Worm (Caenorhabditis elegans) whole organism, early embryonic: ENCODE results near the gene grp-1.

ENCODE experiments used
- B0310.2 ChIP-seq: sonication (generic microtip); optimal IDR thresholded peaks from 2 replicates; lab custom pipeline; 2016; ENCODE audit warnings: mild to moderate bottlenecking, missing genetic modification characterization, missing compliant biosample characterization
- F13C5.2 ChIP-seq: sonication (generic microtip); optimal IDR thresholded peaks from 2 replicates; lab custom pipeline; 2017; ENCODE audit warnings: mild to moderate bottlenecking, missing genetic modification characterization, inconsistent platforms, missing compliant biosample characterization
- aly-1 ChIP-seq: sonication (generic microtip); optimal IDR thresholded peaks from 2 replicates; lab custom pipeline; 2016; ENCODE audit warnings: missing genetic modification characterization, missing compliant biosample characterization
- ama-1 ChIP-seq: fragments of 150-350 bp; optimal IDR thresholded peaks from 2 replicates; lab custom pipeline; 2014
- ceh-13 ChIP-seq: fragments of 200-800 bp; sonication (Bioruptor generic); optimal IDR thresholded peaks from 2 replicates; lab custom pipeline; 2018; ENCODE audit warnings: mild to moderate bottlenecking, missing genetic modification characterization, missing compliant biosample characterization
- ceh-36 ChIP-seq: sonication (generic microtip); optimal IDR thresholded peaks from 2 replicates; lab custom pipeline; 2016; ENCODE audit warnings: missing genetic modification characterization, inconsistent platforms, missing compliant biosample characterization
- ets-7 ChIP-seq: sonication (generic microtip); optimal IDR thresholded peaks from 2 replicates; lab custom pipeline; 2016; ENCODE audit warnings: missing genotype, missing genetic modification characterization, missing compliant biosample characterization
- flt-1 ChIP-seq: fragments of 200-800 bp; sonication (Bioruptor generic); IDR thresholded peaks from 2 replicates; pipeline ENCODE4 v1.3.6; 2022; ENCODE audit warnings: missing genetic modification characterization, missing compliant biosample characterization
- hmbx-1 ChIP-seq: sonication (generic microtip); optimal IDR thresholded peaks from 2 replicates; lab custom pipeline; 2016; ENCODE audit warnings: mild to moderate bottlenecking, missing genetic modification characterization, missing compliant biosample characterization
- hmg-4 ChIP-seq: fragments of 200-800 bp; sonication (Bioruptor generic); optimal IDR thresholded peaks from 2 replicates; lab custom pipeline; 2018; ENCODE audit warnings: mild to moderate bottlenecking, missing genetic modification characterization, missing compliant biosample characterization
- hnd-1 ChIP-seq: sonication (generic microtip); optimal IDR thresholded peaks from 2 replicates; lab custom pipeline; 2016; ENCODE audit warnings: missing genetic modification characterization, missing compliant biosample characterization
- pes-1 ChIP-seq: fragments of 200-800 bp; sonication (Bioruptor generic); IDR thresholded peaks from 2 replicates; pipeline ENCODE4 v1.3.6; 2022; ENCODE audit warnings: missing genetic modification reagents, missing genetic modification characterization, missing compliant biosample characterization
- scrt-1 ChIP-seq: fragments of 200-800 bp; sonication (Bioruptor generic); IDR thresholded peaks from 2 replicates; pipeline ENCODE4 v1.3.6; 2022; ENCODE audit warnings: missing genetic modification characterization, missing compliant biosample characterization
- sea-1 ChIP-seq: fragments of 200-800 bp; sonication (Bioruptor generic); conservative IDR thresholded peaks from 2 replicates; pipeline ENCODE4 v1.3.6; 2022; ENCODE audit warnings: missing genetic modification characterization, missing compliant biosample characterization
- tbx-11 ChIP-seq: fragments of 200-800 bp; sonication (Bioruptor generic); IDR thresholded peaks from 2 replicates; pipeline ENCODE4 v1.3.6; 2022; ENCODE audit warnings: missing genetic modification characterization, missing compliant biosample characterization
- tbx-37 ChIP-seq: fragments of 200-800 bp; sonication (Bioruptor generic); conservative IDR thresholded peaks from 2 replicates; pipeline ENCODE4 v1.3.6; 2022; ENCODE audit warnings: missing genetic modification reagents, missing genetic modification characterization, missing compliant biosample characterization
- tra-4 ChIP-seq: sonication (generic microtip); optimal IDR thresholded peaks from 2 replicates; lab custom pipeline; 2017; ENCODE audit warnings: missing genetic modification characterization, missing compliant biosample characterization

Gene grp-1

DNA sequence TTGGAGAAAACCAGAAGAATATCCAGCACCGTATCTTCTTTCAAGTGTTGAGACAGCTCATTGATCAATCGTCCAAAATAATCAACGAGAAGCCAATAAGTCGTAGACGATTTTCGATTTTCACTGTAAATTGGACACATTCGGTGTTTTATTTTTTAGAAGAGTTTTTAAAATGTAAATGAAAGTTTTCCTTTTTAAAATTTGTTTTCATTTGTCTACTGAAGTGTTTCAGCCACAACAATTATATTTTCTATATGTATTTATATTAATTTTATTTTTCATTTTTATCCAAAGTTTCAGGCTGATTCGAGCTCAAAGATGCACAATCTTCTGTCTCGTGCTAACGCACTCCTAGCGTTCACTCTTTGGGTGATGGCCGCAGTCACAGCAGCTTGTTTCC lies 40.8 kb upstream of the grp-1 start, which contains the start of gene spcs-3:
Gene spcs-3, plus strand, starts transcription at position 301 of the 400 bp plus-strand sequence.
- TF ChIP-seq ceh-13 (no peak), ceh-36 (tag; lab: Kevin White, UChicago) (no peak), hmbx-1 (no peak), ets-7 (tag; lab: Kevin White, UChicago) (no peak)

DNA sequence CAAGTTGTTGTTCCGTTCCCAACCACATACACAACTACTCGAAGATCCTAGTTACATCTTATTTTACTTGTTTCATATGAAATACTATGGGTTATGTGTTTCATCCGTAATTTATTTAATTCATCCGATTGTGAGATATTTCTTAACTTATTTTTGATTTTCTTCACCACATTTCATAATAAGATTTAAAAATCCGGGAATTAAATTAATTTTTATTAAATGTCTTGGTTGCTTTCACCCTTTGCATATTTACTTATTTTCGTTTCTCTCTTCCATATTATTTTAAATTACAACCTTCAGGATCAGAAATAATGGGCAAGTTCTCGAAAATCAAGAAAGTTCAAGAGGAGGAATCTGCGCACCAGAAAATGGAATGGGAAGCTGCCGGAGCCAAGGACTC lies 39.8 kb upstream of the grp-1 start, which contains the start of gene K12H4.3:
Gene K12H4.3, plus strand, starts transcription at position 301 of the 400 bp plus-strand sequence.
- TF ChIP-seq tra-4 (tag; lab: Kevin White, UChicago) (no peak), scrt-1 (GFP tag; lab: Robert Waterston, UW) (no peak), F13C5.2 (no peak), sea-1 (GFP tag; lab: Robert Waterston, UW) (no peak), hmbx-1 (no peak), pes-1 (GFP tag; lab: Robert Waterston, UW) (no peak), hmg-4 (GFP tag; lab: Kevin White, UChicago) (no peak), B0310.2 (tag; lab: Kevin White, UChicago) (no peak), hnd-1 (no peak), tbx-11 (no peak), tbx-37 (GFP tag; lab: Robert Waterston, UW) (no peak), aly-1 (tag; lab: Kevin White, UChicago) (no peak), flt-1 (GFP tag; lab: Robert Waterston, UW) (no peak), ama-1 (no peak), ceh-36 (tag; lab: Kevin White, UChicago) (no peak), ets-7 (tag; lab: Kevin White, UChicago) (no peak), ceh-13 (no peak)

DNA sequence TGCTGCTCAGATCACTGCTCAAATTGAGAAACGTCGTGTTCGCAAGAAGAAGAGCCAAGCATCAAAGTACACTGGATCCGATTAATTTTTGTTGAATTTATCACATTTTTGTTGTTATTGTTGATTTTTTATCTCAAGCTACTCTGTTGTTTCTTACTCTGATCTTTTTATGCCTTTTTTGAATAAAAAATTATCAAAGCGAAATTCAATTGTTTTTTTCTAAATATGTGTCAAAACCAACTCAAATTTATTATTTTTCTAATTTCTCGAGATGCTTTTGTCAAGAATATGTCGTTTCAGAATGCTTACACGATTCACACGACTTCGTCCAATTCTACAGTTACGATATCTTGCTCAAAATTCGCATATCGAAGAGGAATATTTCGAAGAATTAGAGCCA lies 38.1 kb upstream of the grp-1 start, which contains the start of gene K12H4.2:
Gene K12H4.2, plus strand, starts transcription at position 301 of the 400 bp plus-strand sequence.
- TF ChIP-seq B0310.2 (tag; lab: Kevin White, UChicago): no peak
- TF ChIP-seq aly-1 (tag; lab: Kevin White, UChicago): no peak
- TF ChIP-seq hmbx-1: no peak
- no peak for TF ChIP-seq hmg-4 (GFP tag; lab: Kevin White, UChicago)
- no peak for TF ChIP-seq F13C5.2
- TF ChIP-seq scrt-1 (GFP tag; lab: Robert Waterston, UW): no peak
- TF ChIP-seq flt-1 (GFP tag; lab: Robert Waterston, UW): no peak
- no peak for TF ChIP-seq tbx-37 (GFP tag; lab: Robert Waterston, UW)

DNA sequence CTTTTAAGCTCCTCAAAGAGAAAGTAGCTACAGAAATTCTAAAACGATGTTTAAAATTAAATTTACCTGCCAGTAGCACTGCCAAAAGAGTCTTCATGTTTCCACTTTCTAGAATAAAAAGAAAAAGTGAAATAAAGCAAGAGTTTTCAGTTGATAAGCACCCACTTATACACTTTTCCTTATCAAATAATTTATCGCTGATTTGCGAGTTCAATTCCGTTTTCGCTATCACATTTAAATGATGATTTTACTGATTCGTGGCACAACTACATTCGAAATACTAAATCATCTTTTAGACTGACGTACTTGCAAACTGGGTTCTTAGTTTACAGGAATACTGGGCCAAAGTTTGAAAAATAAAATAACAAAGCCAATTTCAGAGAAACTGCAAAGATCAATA lies 34.6 kb upstream of the grp-1 start, which contains the start of gene K12H4.7:
Gene K12H4.7, minus strand, starts transcription at position 138 of the 400 bp plus-strand sequence.
- no peak for TF ChIP-seq flt-1 (GFP tag; lab: Robert Waterston, UW)
- TF ChIP-seq tbx-11: no peak
- TF ChIP-seq aly-1 (tag; lab: Kevin White, UChicago): no peak
- TF ChIP-seq tra-4 (tag; lab: Kevin White, UChicago): no peak
- TF ChIP-seq pes-1 (GFP tag; lab: Robert Waterston, UW): no peak
- TF ChIP-seq hmg-4 (GFP tag; lab: Kevin White, UChicago): no peak
- TF ChIP-seq ets-7 (tag; lab: Kevin White, UChicago): no peak
- TF ChIP-seq scrt-1 (GFP tag; lab: Robert Waterston, UW): no peak
- TF ChIP-seq hmbx-1: no peak
- no peak for TF ChIP-seq ama-1
- TF ChIP-seq sea-1 (GFP tag; lab: Robert Waterston, UW): no peak
- TF ChIP-seq hnd-1: no peak
- no peak for TF ChIP-seq F13C5.2
- no peak for TF ChIP-seq ceh-36 (tag; lab: Kevin White, UChicago)
- no peak for TF ChIP-seq B0310.2 (tag; lab: Kevin White, UChicago)

DNA sequence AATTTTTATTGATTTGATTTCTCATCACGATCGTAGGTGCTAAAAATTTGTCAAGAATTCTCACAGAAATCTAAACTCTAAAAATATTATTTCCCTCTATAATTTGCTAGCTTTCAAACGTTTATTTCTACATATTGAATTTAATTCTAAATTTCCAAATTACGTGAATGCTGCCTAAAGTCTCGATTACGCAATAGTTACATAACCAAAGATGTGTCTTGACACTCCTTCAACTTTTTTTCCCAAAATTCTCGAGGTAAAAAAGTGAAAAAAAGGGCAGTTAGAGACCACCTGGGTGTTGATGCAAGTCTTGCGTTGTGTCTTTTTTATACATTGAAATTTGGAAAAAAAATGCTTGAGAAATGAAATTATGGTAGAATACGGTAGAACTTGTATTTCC lies 33.7 kb upstream of the grp-1 start:
- no peak for TF ChIP-seq aly-1 (tag; lab: Kevin White, UChicago)
- TF ChIP-seq sea-1 (GFP tag; lab: Robert Waterston, UW): no peak
- TF ChIP-seq ceh-36 (tag; lab: Kevin White, UChicago): no peak

DNA sequence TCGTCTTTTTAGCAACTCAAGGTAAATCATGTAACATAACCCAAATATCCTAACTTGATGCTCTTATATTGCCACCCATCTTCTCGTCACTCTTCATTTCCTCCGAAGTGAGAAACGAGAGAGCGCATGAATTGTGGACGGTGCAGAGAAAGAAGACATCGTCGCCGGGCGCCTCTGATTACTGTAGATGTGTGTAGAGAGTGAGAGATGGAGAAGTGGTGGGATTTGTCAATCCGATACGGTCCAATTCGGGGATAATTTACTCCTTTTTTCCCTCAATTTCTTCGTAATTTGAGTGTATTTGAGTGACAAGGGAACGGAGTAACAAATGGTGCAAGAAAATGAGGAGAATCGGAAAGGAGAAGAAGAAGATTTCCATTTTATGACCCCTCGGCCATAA lies 24.4 kb upstream of the grp-1 start:
- no peak for TF ChIP-seq flt-1 (GFP tag; lab: Robert Waterston, UW)
- TF ChIP-seq hnd-1: no peak
- no peak for TF ChIP-seq aly-1 (tag; lab: Kevin White, UChicago)
- no peak for TF ChIP-seq ceh-13
- no peak for TF ChIP-seq tbx-37 (GFP tag; lab: Robert Waterston, UW)
- TF ChIP-seq hmg-4 (GFP tag; lab: Kevin White, UChicago): no peak
- no peak for TF ChIP-seq scrt-1 (GFP tag; lab: Robert Waterston, UW)
- TF ChIP-seq ets-7 (tag; lab: Kevin White, UChicago): no peak
- no peak for TF ChIP-seq F13C5.2
- TF ChIP-seq ceh-36 (tag; lab: Kevin White, UChicago): no peak
- no peak for TF ChIP-seq tbx-11
- TF ChIP-seq tra-4 (tag; lab: Kevin White, UChicago): no peak

DNA sequence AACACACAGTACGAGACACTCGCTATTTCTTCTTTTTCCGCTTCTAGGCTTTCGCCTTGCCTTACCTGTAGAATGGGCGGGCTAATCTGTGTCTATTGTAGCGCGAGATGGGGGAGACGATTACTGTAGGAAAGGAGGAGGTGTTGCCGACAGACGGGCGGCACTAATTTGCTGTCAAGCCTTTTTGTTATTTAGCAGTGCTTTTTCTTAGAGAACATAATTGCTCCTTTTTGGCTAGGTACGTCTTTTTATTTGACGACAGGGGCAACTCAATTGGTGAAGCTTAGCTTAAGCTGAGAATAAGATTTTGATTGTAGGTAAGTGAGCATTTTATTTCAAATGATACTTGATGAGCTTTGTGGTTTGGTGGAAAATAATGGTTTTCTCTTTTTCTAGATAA lies 21.8 kb upstream of the grp-1 start:
- no peak for TF ChIP-seq ceh-36 (tag; lab: Kevin White, UChicago)
- no peak for TF ChIP-seq ama-1
- no peak for TF ChIP-seq F13C5.2
- no peak for TF ChIP-seq pes-1 (GFP tag; lab: Robert Waterston, UW)
- no peak for TF ChIP-seq sea-1 (GFP tag; lab: Robert Waterston, UW)
- TF ChIP-seq scrt-1 (GFP tag; lab: Robert Waterston, UW): no peak
- TF ChIP-seq aly-1 (tag; lab: Kevin White, UChicago): no peak
- TF ChIP-seq hmbx-1: no peak
- no peak for TF ChIP-seq tbx-11
- no peak for TF ChIP-seq hmg-4 (GFP tag; lab: Kevin White, UChicago)
- TF ChIP-seq ets-7 (tag; lab: Kevin White, UChicago): no peak
- no peak for TF ChIP-seq tra-4 (tag; lab: Kevin White, UChicago)
- TF ChIP-seq flt-1 (GFP tag; lab: Robert Waterston, UW): no peak
- TF ChIP-seq B0310.2 (tag; lab: Kevin White, UChicago): no peak
- TF ChIP-seq tbx-37 (GFP tag; lab: Robert Waterston, UW): no peak
- no peak for TF ChIP-seq ceh-13
- no peak for TF ChIP-seq hnd-1

DNA sequence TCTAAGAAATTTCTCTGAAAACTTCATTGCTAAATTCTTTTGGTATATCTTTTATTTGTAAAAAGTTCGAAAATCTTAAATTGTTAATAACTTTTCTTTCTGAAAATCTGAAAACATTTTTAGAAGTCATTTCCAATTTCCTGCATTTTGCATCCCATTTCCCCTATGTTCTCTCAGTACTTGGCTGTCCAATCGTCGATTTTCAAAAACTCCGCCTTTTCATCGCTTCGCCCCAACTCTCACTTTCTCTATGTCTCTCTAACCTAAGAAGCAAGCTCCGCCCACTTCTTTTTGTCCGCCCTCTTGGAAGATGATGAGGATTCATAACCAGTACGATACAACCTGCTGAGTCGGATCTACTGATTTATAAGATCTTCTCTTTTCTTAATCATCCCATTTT lies 20.4 kb upstream of the grp-1 start:
- TF ChIP-seq aly-1 (tag; lab: Kevin White, UChicago) (no peak), hmbx-1 (no peak), ets-7 (tag; lab: Kevin White, UChicago) (no peak), tbx-37 (GFP tag; lab: Robert Waterston, UW) (no peak), tra-4 (tag; lab: Kevin White, UChicago) (no peak), scrt-1 (GFP tag; lab: Robert Waterston, UW) (no peak), B0310.2 (tag; lab: Kevin White, UChicago) (no peak), sea-1 (GFP tag; lab: Robert Waterston, UW) (no peak), ceh-13 (no peak)
